Fruit fly (Drosophila melanogaster): ENCODE results near the gene X11L.

- no peak for TF ChIP-seq CG9948 (tag; optimal IDR thresholded peaks at IDR 0.05)
- TF ChIP-seq Snoo (tag; optimal IDR thresholded peaks at IDR 0.05), result no peak
- no peak for TF ChIP-seq CG14655 (GFP tag; optimal IDR thresholded peaks at IDR 0.05)
- TF ChIP-seq Pif1B (GFP tag; optimal IDR thresholded peaks at IDR 0.05), result no peak
- TF ChIP-seq CG15710 (tag; optimal IDR thresholded peaks at IDR 0.05), result no peak
- no peak for TF ChIP-seq gl (tag; optimal IDR thresholded peaks at IDR 0.05)
- TF ChIP-seq CG10348 (GFP tag; IDR thresholded peaks at IDR 0.05), result no peak
- TF ChIP-seq CG8159 (tag; optimal IDR thresholded peaks at IDR 0.05), result no peak
- TF ChIP-seq D1 (tag; optimal IDR thresholded peaks at IDR 0.05), result no peak
- no peak for TF ChIP-seq fd96Ca (GFP tag; IDR thresholded peaks at IDR 0.05)
- no peak for TF ChIP-seq CG4496 (GFP tag; IDR thresholded peaks at IDR 0.05)
Measured at dm6 chrX:17611455-17611854, 12.0 kb downstream of the X11L start.
